Worm (Caenorhabditis elegans): Measurements from ENCODE around the gene fdgt-1.

DNA sequence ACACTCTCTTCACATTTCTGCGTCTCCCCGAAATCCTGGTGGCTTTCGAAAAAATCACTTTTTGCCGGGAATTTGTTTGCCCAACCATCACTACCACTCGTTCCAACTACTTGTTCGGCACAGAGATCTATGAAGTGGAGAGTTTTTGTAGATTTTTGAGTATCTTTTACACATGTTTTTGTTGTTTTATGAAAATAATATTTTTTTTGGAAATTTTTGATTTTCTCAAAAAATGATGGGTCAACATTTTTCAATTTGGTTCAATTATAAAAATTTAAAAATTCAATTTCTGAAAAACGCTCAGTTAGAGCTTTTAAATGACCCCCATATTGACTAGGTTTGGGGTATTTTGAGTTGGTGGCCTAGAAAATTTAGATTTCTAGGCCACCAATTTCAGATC is 21.1 kb downstream of the fdgt-1 start, which contains the start of gene Y51H7BR.7:
- no peak for TF ChIP-seq dao-5 (tag; optimal IDR thresholded peaks at IDR 0.05)
- TF ChIP-seq him-1 (tag; optimal IDR thresholded peaks at IDR 0.05): no peak

All from whole organism, L4/young adult.